Worm (Caenorhabditis elegans) whole organism, L3 larva: ENCODE data around the gene cyb-1.
"Not testable (repeated sequence)": the region's sequence is repeated elsewhere in the genome, so short reads cannot be mapped to it uniquely, and the experiment has no call there.

Experiments used
- eor-1 ChIP-seq, 2 experiments: fragments of 150-350 bp; optimal IDR thresholded peaks; 2 replicates each; lab custom pipeline; 2014 to 2018; ENCODE audit warnings: missing biosample characterization in 2 of 2, missing genetic modification characterization in 2 of 2
- fkh-2 ChIP-seq: fragments of 150-350 bp; optimal IDR thresholded peaks from 2 replicates; lab custom pipeline; 2014; ENCODE audit warnings: missing biosample characterization, missing genetic modification reagents, missing genetic modification characterization
- fos-1 ChIP-seq: fragments of 150-350 bp; optimal IDR thresholded peaks from 2 replicates; lab custom pipeline; 2014; ENCODE audit warnings: missing biosample characterization, missing genetic modification characterization
- lin-39 ChIP-seq: fragments of 150-350 bp; optimal IDR thresholded peaks from 2 replicates; lab custom pipeline; 2018; ENCODE audit warnings: missing biosample characterization, missing genetic modification reagents, missing genetic modification characterization
- mdl-1 ChIP-seq: fragments of 150-350 bp; optimal IDR thresholded peaks from 2 replicates; lab custom pipeline; 2014; ENCODE audit warnings: missing biosample characterization, missing genetic modification characterization
- nhr-11 ChIP-seq: fragments of 150-350 bp; optimal IDR thresholded peaks from 2 replicates; lab custom pipeline; 2014; ENCODE audit warnings: missing biosample characterization, missing genetic modification characterization
- nhr-12 ChIP-seq: fragments of 150-350 bp; optimal IDR thresholded peaks from 2 replicates; lab custom pipeline; 2014; ENCODE audit warnings: missing biosample characterization, missing genetic modification characterization
- nhr-23 ChIP-seq: fragments of 150-350 bp; optimal IDR thresholded peaks from 2 replicates; lab custom pipeline; 2014; ENCODE audit warnings: missing biosample characterization, missing genetic modification reagents, missing genetic modification characterization
- unc-62 ChIP-seq: fragments of 150-350 bp; sonication (generic microtip); optimal IDR thresholded peaks from 4 replicates; lab custom pipeline; 2014; ENCODE audit warnings: missing biosample characterization, missing genetic modification reagents, missing genetic modification characterization

- TF ChIP-seq unc-62 (GFP tag; lab: Kevin White, UChicago); fkh-2; mdl-1 (tag; lab: Kevin White, UChicago); fos-1; nhr-12 (tag; lab: Kevin White, UChicago); nhr-23 (tag; lab: Kevin White, UChicago); lin-39 (tag; lab: Kevin White, UChicago); eor-1 (tag; optimal IDR thresholded peaks at IDR 0.05; lab: Kevin White, UChicago); nhr-11 (tag; lab: Kevin White, UChicago): not testable (repeated sequence)
Observed at ce11 chrIV:10687307-10687706, 47.7 kb upstream of the cyb-1 start, which contains the start of gene R102.2.
